Fruit fly (Drosophila melanogaster) whole organism, embryonic: Measurements from ENCODE around the gene Neurochondrin.

Experiments used
- Abd-B ChIP-seq: fragments of 200-800 bp; sonication (Bioruptor generic); optimal IDR thresholded peaks from 2 replicates; lab custom pipeline; 2018; ENCODE audit warnings: missing biosample characterization, mild to moderate bottlenecking, missing genetic modification characterization, moderate library complexity
- Atf3 ChIP-seq: fragments of 200-800 bp; sonication (Bioruptor generic); optimal IDR thresholded peaks from 3 replicates; lab custom pipeline; 2016; ENCODE audit warnings: missing biosample characterization, missing genetic modification characterization
- Awh ChIP-seq: fragments of 200-800 bp; sonication (Bioruptor generic); IDR thresholded peaks from 2 replicates; pipeline ENCODE4, ENCODE4 v1.3.6; 2022; ENCODE audit warnings: missing biosample characterization, missing genetic modification characterization
- CG10431 ChIP-seq: fragments of 200-800 bp; sonication (Bioruptor generic); optimal IDR thresholded peaks from 3 replicates; lab custom pipeline; 2018; ENCODE audit warnings: missing biosample characterization, mild to moderate bottlenecking, missing genetic modification characterization
- CG12104 ChIP-seq: fragments of 200-800 bp; sonication (Bioruptor generic); optimal IDR thresholded peaks from 3 replicates; lab custom pipeline; 2016; ENCODE audit warnings: missing biosample characterization, missing genetic modification characterization
- CG12769 ChIP-seq: fragments of 200-800 bp; sonication (Bioruptor generic); optimal IDR thresholded peaks from 2 replicates; lab custom pipeline; 2019; ENCODE audit warnings: missing biosample characterization, mild to moderate bottlenecking, missing genetic modification characterization, moderate library complexity
- CG13296 ChIP-seq: fragments of 200-800 bp; sonication (Bioruptor generic); optimal IDR thresholded peaks from 3 replicates; lab custom pipeline; 2018; ENCODE audit warnings: missing biosample characterization, mild to moderate bottlenecking, missing genetic modification characterization
- CG14860 ChIP-seq: fragments of 200-800 bp; sonication (Bioruptor generic); IDR thresholded peaks from 3 replicates; pipeline ENCODE4 v1.3.6; 2022; ENCODE audit warnings: missing biosample characterization, missing genetic modification characterization; ENCODE audit not compliant: partially characterized antibody
- CG17361 ChIP-seq: fragments of 200-800 bp; sonication (Bioruptor generic); IDR thresholded peaks from 3 replicates; pipeline ENCODE4 v1.3.6; 2022; ENCODE audit warnings: missing biosample characterization, missing genetic modification characterization
- CG17385 ChIP-seq: fragments of 200-800 bp; sonication (Bioruptor generic); optimal IDR thresholded peaks from 3 replicates; lab custom pipeline; 2018; ENCODE audit warnings: missing biosample characterization, mild to moderate bottlenecking, missing genetic modification characterization
- CG17829 ChIP-seq: fragments of 200-800 bp; optimal IDR thresholded peaks from 2 replicates; lab custom pipeline; 2019; ENCODE audit warnings: missing biosample characterization, mild to moderate bottlenecking, missing genetic modification characterization, moderate library complexity
- CG2889 ChIP-seq: fragments of 200-800 bp; sonication (Bioruptor generic); IDR thresholded peaks from 3 replicates; pipeline ENCODE4 v1.3.6; 2022; ENCODE audit warnings: missing biosample characterization, missing genetic modification characterization
- CG30020 ChIP-seq: fragments of 200-800 bp; optimal IDR thresholded peaks from 2 replicates; lab custom pipeline; 2019; ENCODE audit warnings: missing biosample characterization, mild to moderate bottlenecking, missing genetic modification characterization, moderate library complexity
- CG30431 ChIP-seq: fragments of 200-800 bp; sonication (Bioruptor generic); optimal IDR thresholded peaks from 2 replicates; lab custom pipeline; 2017; ENCODE audit warnings: missing biosample characterization, missing genetic modification characterization
- CG32772 ChIP-seq: fragments of 200-800 bp; sonication (Bioruptor generic); IDR thresholded peaks from 2 replicates; pipeline ENCODE4 v1.3.6; 2022; ENCODE audit warnings: missing biosample characterization, missing genetic modification characterization
- CG3847 ChIP-seq: fragments of 200-800 bp; sonication (Bioruptor generic); IDR thresholded peaks from 2 replicates; pipeline ENCODE4 v1.3.6; 2022; ENCODE audit warnings: missing biosample characterization, missing genetic modification characterization
- CG4617 ChIP-seq: fragments of 200-800 bp; sonication (Bioruptor generic); optimal IDR thresholded peaks from 3 replicates; lab custom pipeline; 2016; ENCODE audit warnings: missing biosample characterization, missing genetic modification characterization, borderline replicate concordance
- CG7271 ChIP-seq: fragments of 200-800 bp; sonication (Bioruptor generic); optimal IDR thresholded peaks from 2 replicates; lab custom pipeline; 2018; ENCODE audit warnings: missing biosample characterization, mild to moderate bottlenecking, missing genetic modification characterization, moderate library complexity
- CG7556 ChIP-seq: fragments of 200-800 bp; sonication (Bioruptor generic); optimal IDR thresholded peaks from 2 replicates; lab custom pipeline; 2017; ENCODE audit warnings: missing biosample characterization, mild to moderate bottlenecking, missing genetic modification characterization
- CG7963 ChIP-seq: fragments of 200-800 bp; sonication (Bioruptor generic); IDR thresholded peaks from 3 replicates; pipeline ENCODE4 v1.3.6; 2022; ENCODE audit warnings: missing biosample characterization, missing genetic modification characterization; ENCODE audit not compliant: partially characterized antibody
- CG8388 ChIP-seq: fragments of 200-800 bp; sonication (Bioruptor generic); optimal IDR thresholded peaks from 2 replicates; lab custom pipeline; 2019; ENCODE audit warnings: missing biosample characterization, mild to moderate bottlenecking, missing genetic modification characterization, moderate library complexity
- CG8765 ChIP-seq: fragments of 200-800 bp; sonication (Bioruptor generic); IDR thresholded peaks from 2 replicates; pipeline ENCODE4 v1.3.6; 2022; ENCODE audit warnings: missing biosample characterization, missing genetic modification characterization
- CG8924 ChIP-seq: fragments of 200-800 bp; optimal IDR thresholded peaks from 3 replicates; lab custom pipeline; 2019; ENCODE audit warnings: missing biosample characterization, mild to moderate bottlenecking, missing genetic modification characterization, moderate library complexity
- CG9817 ChIP-seq: fragments of 200-800 bp; sonication (Bioruptor generic); optimal IDR thresholded peaks from 2 replicates; lab custom pipeline; 2018; ENCODE audit warnings: missing biosample characterization, mild to moderate bottlenecking, missing genetic modification characterization, moderate library complexity
- CG9876 ChIP-seq: fragments of 200-800 bp; sonication (Bioruptor generic); optimal IDR thresholded peaks from 2 replicates; lab custom pipeline; 2016; ENCODE audit warnings: missing biosample characterization, missing genetic modification characterization
- D19A ChIP-seq: fragments of 200-800 bp; optimal IDR thresholded peaks from 3 replicates; lab custom pipeline; 2019; ENCODE audit warnings: missing biosample characterization, mild to moderate bottlenecking, missing genetic modification characterization, moderate library complexity
- Dbx ChIP-seq: fragments of 200-800 bp; sonication (Bioruptor generic); IDR thresholded peaks from 3 replicates; pipeline ENCODE4 v1.3.6; 2022; ENCODE audit warnings: missing biosample characterization, missing genetic modification characterization
- Dek ChIP-seq: fragments of 200-800 bp; sonication (Bioruptor generic); optimal IDR thresholded peaks from 3 replicates; lab custom pipeline; 2019; ENCODE audit warnings: missing biosample characterization, mild to moderate bottlenecking, missing genetic modification characterization, moderate library complexity
- GATAe ChIP-seq: fragments of 200-800 bp; sonication (Bioruptor generic); conservative IDR thresholded peaks from 2 replicates; pipeline ENCODE4 v1.3.6; 2022; ENCODE audit warnings: missing biosample characterization, missing genetic modification characterization
- Hand ChIP-seq: fragments of 200-800 bp; sonication (Bioruptor generic); optimal IDR thresholded peaks from 2 replicates; lab custom pipeline; 2017; ENCODE audit warnings: mild to moderate bottlenecking, missing biosample characterization, missing genetic modification reagents, missing genetic modification characterization
- Hr39 ChIP-seq: fragments of >200 bp; optimal IDR thresholded peaks from 2 replicates; lab custom pipeline; 2017
- Hr51 ChIP-seq, 2 experiments: fragments of 200-800 bp; sonication (Bioruptor generic); optimal IDR thresholded peaks; 2 replicates in 1 of 2; 3 replicates in 1 of 2; lab custom pipeline; 2016 to 2018; ENCODE audit warnings: missing biosample characterization in 2 of 2, missing genetic modification characterization in 2 of 2, mild to moderate bottlenecking in 1 of 2, moderate library complexity in 1 of 2
- Hsf ChIP-seq: fragments of 200-800 bp; sonication (Bioruptor generic); optimal IDR thresholded peaks from 3 replicates; lab custom pipeline; 2016; ENCODE audit warnings: missing biosample characterization, missing genetic modification characterization
- Lhr ChIP-seq: fragments of 200-800 bp; sonication (Bioruptor generic); optimal IDR thresholded peaks from 3 replicates; lab custom pipeline; 2017; ENCODE audit warnings: mild to moderate bottlenecking, missing biosample characterization, missing genetic modification reagents, missing genetic modification characterization
- Mad ChIP-seq: fragments of 200-800 bp; sonication (Bioruptor generic); optimal IDR thresholded peaks from 2 replicates; lab custom pipeline; 2016; ENCODE audit warnings: missing biosample characterization, missing genetic modification characterization
- NFAT ChIP-seq: fragments of 200-800 bp; sonication (Bioruptor generic); IDR thresholded peaks from 2 replicates; pipeline ENCODE4 v1.3.6; 2022; ENCODE audit warnings: missing biosample characterization, missing genetic modification characterization
- Nf-YA ChIP-seq: fragments of 200-800 bp; sonication (Bioruptor generic); IDR thresholded peaks from 2 replicates; pipeline ENCODE4 v1.3.6; 2022; ENCODE audit warnings: missing biosample characterization, missing genetic modification characterization
- al ChIP-seq: fragments of 200-800 bp; sonication (Bioruptor generic); IDR thresholded peaks from 2 replicates; pipeline ENCODE4 v1.3.6; 2022; ENCODE audit warnings: missing biosample characterization, missing genetic modification characterization
- az2 ChIP-seq: fragments of 200-800 bp; sonication (Bioruptor generic); optimal IDR thresholded peaks from 3 replicates; lab custom pipeline; 2016; ENCODE audit warnings: missing biosample characterization, missing genetic modification characterization
- bab2 ChIP-seq: fragments of 200-800 bp; sonication (Bioruptor generic); optimal IDR thresholded peaks from 2 replicates; lab custom pipeline; 2016; ENCODE audit warnings: missing biosample characterization, missing genetic modification characterization
- gcm ChIP-seq: fragments of 200-800 bp; sonication (Bioruptor generic); optimal IDR thresholded peaks from 2 replicates; lab custom pipeline; 2019; ENCODE audit warnings: missing biosample characterization, mild to moderate bottlenecking, missing genetic modification characterization, moderate library complexity
- gsb-n ChIP-seq: fragments of 200-800 bp; sonication (Bioruptor generic); optimal IDR thresholded peaks from 3 replicates; lab custom pipeline; 2018; ENCODE audit warnings: missing biosample characterization, mild to moderate bottlenecking, missing genetic modification characterization
- maf-S ChIP-seq: fragments of 200-800 bp; sonication (Bioruptor generic); optimal IDR thresholded peaks from 2 replicates; lab custom pipeline; 2016; ENCODE audit warnings: missing biosample characterization, missing genetic modification characterization
- pros ChIP-seq: fragments of 200-800 bp; sonication (Bioruptor generic); optimal IDR thresholded peaks from 3 replicates; lab custom pipeline; 2019; ENCODE audit warnings: missing biosample characterization, mild to moderate bottlenecking, missing genetic modification characterization, moderate library complexity
- sc ChIP-seq, 3 experiments: fragments of >200 bp in 2 of 3; fragments of 200-800 bp in 1 of 3; sonication (Bioruptor generic) in 1 of 3; optimal IDR thresholded peaks; 2 replicates in 2 of 3; 3 replicates in 1 of 3; lab custom pipeline; 2017; ENCODE audit warnings: mild to moderate bottlenecking in 1 of 3, missing biosample characterization in 1 of 3, missing genetic modification characterization in 1 of 3, missing genetic modification reagents in 1 of 3
- sens ChIP-seq: fragments of 200-800 bp; sonication (Bioruptor generic); peaks from one replicate; lab custom pipeline; 2016; ENCODE audit warnings: missing biosample characterization, missing genetic modification characterization
- ssp ChIP-seq: fragments of 200-800 bp; sonication (Bioruptor generic); IDR thresholded peaks from 2 replicates; pipeline ENCODE4 v1.3.6; 2022; ENCODE audit warnings: missing biosample characterization, missing genetic modification characterization
- trem ChIP-seq: fragments of 200-800 bp; optimal IDR thresholded peaks from 3 replicates; lab custom pipeline; 2019; ENCODE audit warnings: missing biosample characterization, mild to moderate bottlenecking, missing genetic modification characterization, moderate library complexity
- trh ChIP-seq: fragments of 200-800 bp; sonication (Bioruptor generic); optimal IDR thresholded peaks from 2 replicates; lab custom pipeline; 2016; ENCODE audit warnings: missing biosample characterization, missing genetic modification characterization
- vnd ChIP-seq: fragments of 200-800 bp; sonication (Bioruptor generic); IDR thresholded peaks from 3 replicates; pipeline ENCODE4 v1.3.6; 2022; ENCODE audit warnings: missing biosample characterization, missing genetic modification characterization; ENCODE audit not compliant: partially characterized antibody

Gene Neurochondrin

DNA sequence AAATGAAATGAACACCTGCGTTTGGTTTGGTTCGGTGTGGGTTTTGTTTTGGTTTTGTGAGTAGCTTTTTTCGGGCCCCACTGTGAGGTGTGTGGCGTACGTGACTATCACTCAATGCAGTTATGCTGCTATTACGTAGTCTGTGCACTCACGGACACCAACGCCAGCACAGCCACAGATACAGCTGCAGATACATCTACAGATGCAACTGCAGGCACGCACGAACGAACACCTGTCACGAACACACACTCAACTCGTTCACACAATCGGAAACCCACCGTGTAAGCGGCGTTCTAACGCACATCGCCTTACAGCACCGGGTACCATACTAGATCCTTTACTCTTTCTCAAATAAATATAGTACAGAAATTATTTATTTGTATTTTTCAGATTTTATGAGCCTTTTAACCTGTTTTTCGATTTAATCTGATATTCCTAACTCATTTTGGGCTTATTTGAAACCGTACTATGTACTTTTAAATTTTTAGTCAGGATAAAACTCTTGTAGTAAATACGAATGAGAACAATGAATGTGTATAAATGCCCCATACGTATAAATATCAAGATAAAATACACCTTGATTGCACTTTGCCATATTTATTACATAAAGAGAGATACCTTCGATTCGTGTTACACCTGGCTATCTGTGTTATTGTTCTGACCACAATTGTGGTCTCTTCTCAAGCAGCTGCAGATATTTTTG is 42.6 kb upstream of the Neurochondrin start (continued):
- TF ChIP-seq CG4617 (no peak), bab2 (GFP tag; lab: Kevin White, UChicago) (no peak), Nf-YA (GFP tag; lab: Robert Waterston, UW) (no peak), CG12104 (GFP tag; lab: Kevin White, UChicago) (no peak), Hr51 (GFP tag; optimal IDR thresholded peaks at IDR 0.05; lab: Kevin White, UChicago) (no peak), NFAT (GFP tag; lab: Robert Waterston, UW) (no peak), gsb-n (tag; lab: Kevin White, UChicago) (no peak), CG9876 (no peak), sens (GFP tag; lab: Kevin White, UChicago) (peak; percentile 93), Hand (GFP tag; lab: Kevin White, UChicago) (no peak), trem (tag; lab: Kevin White, UChicago) (no peak), al (GFP tag; lab: Robert Waterston, UW) (no peak), ssp (GFP tag; lab: Robert Waterston, UW) (no peak), Mad (GFP tag; lab: Kevin White, UChicago) (no peak), CG2889 (GFP tag; lab: Robert Waterston, UW) (no peak), Atf3 (GFP tag; lab: Kevin White, UChicago) (no peak), CG3847 (GFP tag; lab: Robert Waterston, UW) (no peak), Abd-B (GFP tag; lab: Kevin White, UChicago) (no peak), CG8924 (no peak), CG12769 (tag; lab: Kevin White, UChicago) (no peak), CG17361 (GFP tag; lab: Robert Waterston, UW) (peak; percentile 47; the same call in 2 of the 3 replicates), az2 (GFP tag; lab: Kevin White, UChicago) (no peak), pros (GFP tag; lab: Kevin White, UChicago) (no peak), Dek (tag; lab: Kevin White, UChicago) (no peak), Hsf (peak; percentile 28), CG9817 (no peak), maf-S (GFP tag; lab: Kevin White, UChicago) (no peak), trh (no peak), CG30020 (no peak), CG7556 (GFP tag; lab: Kevin White, UChicago) (peak; percentile 40), vnd (GFP tag; lab: Robert Waterston, UW) (no peak), Hr39 (lab: Kevin White, UChicago) (no peak), Awh (no peak), CG17829 (tag; lab: Kevin White, UChicago) (no peak), GATAe (GFP tag; lab: Robert Waterston, UW) (no peak), CG13296 (GFP tag; lab: Kevin White, UChicago) (no peak), CG32772 (GFP tag; lab: Robert Waterston, UW) (no peak), CG7963 (GFP tag; lab: Robert Waterston, UW) (no peak), Lhr (GFP tag; lab: Kevin White, UChicago) (no peak), sc (optimal IDR thresholded peaks at IDR 0.05; lab: Kevin White, UChicago) (no peak), sc (GFP tag; optimal IDR thresholded peaks at IDR 0.05; lab: Kevin White, UChicago) (peak; percentile 35), CG14860 (no peak), CG8388 (GFP tag; lab: Kevin White, UChicago) (no peak), CG17385 (GFP tag; lab: Kevin White, UChicago) (no peak), CG30431 (GFP tag; lab: Kevin White, UChicago) (no peak), CG8765 (no peak), Dbx (GFP tag; lab: Robert Waterston, UW) (no peak), gcm (GFP tag; lab: Kevin White, UChicago) (no peak), CG7271 (tag; lab: Kevin White, UChicago) (no peak), CG10431 (no peak), D19A (tag; lab: Kevin White, UChicago) (peak; percentile 49)
